Fruit fly (Drosophila melanogaster): ENCODE measurements around the gene aop.

- TF ChIP-seq pan (optimal IDR thresholded peaks at IDR 0.05) (no peak), psq (optimal IDR thresholded peaks at IDR 0.05) (no peak), usp (GFP tag; optimal IDR thresholded peaks at IDR 0.05) (no peak), CG8478 (optimal IDR thresholded peaks at IDR 0.05) (no peak), EcR (GFP tag; optimal IDR thresholded peaks at IDR 0.05) (no peak)
Measured at dm6 chr2L:2199433-2199796, 20.9 kb upstream of the aop start.

Data from whole organism.